Worm (Caenorhabditis elegans): Measurements from ENCODE around the gene fbxa-2.

The fbxa-2 gene

ce11 chrV:16271121-16271520, 1.7 kb upstream of the fbxa-2 start, which contains the start of gene T13F3.6:
Gene T13F3.6 (minus strand): TSS chrV:16271221.
- TF ChIP-seq pha-4 (tag; optimal IDR thresholded peaks at IDR 0.05) = no peak
- TF ChIP-seq fkh-10 (GFP tag; optimal IDR thresholded peaks at IDR 0.05) = no peak
- TF ChIP-seq daf-12 (tag; optimal IDR thresholded peaks at IDR 0.05) = no peak
- no peak for TF ChIP-seq ama-1 (optimal IDR thresholded peaks at IDR 0.05)
- no peak for TF ChIP-seq nhr-12 (tag; optimal IDR thresholded peaks at IDR 0.05)
- no peak for TF ChIP-seq nfya-1 (tag; optimal IDR thresholded peaks at IDR 0.05; ENCODE audit: insufficient read depth)
- TF ChIP-seq aly-2 (tag; optimal IDR thresholded peaks at IDR 0.05) = no peak
- TF ChIP-seq nhr-76 (tag; optimal IDR thresholded peaks at IDR 0.05) = no peak
- TF ChIP-seq ztf-4 (tag; optimal IDR thresholded peaks at IDR 0.05) = no peak
- TF ChIP-seq mml-1 (tag; optimal IDR thresholded peaks at IDR 0.05) = no peak
- no peak for TF ChIP-seq jun-1 (tag; optimal IDR thresholded peaks at IDR 0.05)
- no peak for TF ChIP-seq ztf-11 (tag; optimal IDR thresholded peaks at IDR 0.05)
- TF ChIP-seq lin-15B (tag; optimal IDR thresholded peaks at IDR 0.05) = no peak
- TF ChIP-seq fkh-2 (tag; optimal IDR thresholded peaks at IDR 0.05) = no peak
- no peak for TF ChIP-seq snpc-4 (tag; optimal IDR thresholded peaks at IDR 0.05)
- no peak for TF ChIP-seq nhr-23 (tag; optimal IDR thresholded peaks at IDR 0.05)
- TF ChIP-seq nhr-237 (tag; optimal IDR thresholded peaks at IDR 0.05) = no peak
- no peak for TF ChIP-seq nhr-77 (tag; optimal IDR thresholded peaks at IDR 0.05)
- TF ChIP-seq skn-1 (tag; optimal IDR thresholded peaks at IDR 0.05) = no peak
- TF ChIP-seq pqm-1 (tag; optimal IDR thresholded peaks at IDR 0.05) = no peak

- TF ChIP-seq nhr-77 (tag; optimal IDR thresholded peaks at IDR 0.05) (no peak), nhr-43 (tag; optimal IDR thresholded peaks at IDR 0.05; ENCODE audit: poor library complexity, severe bottlenecking) (no peak), pqm-1 (tag; optimal IDR thresholded peaks at IDR 0.05) (no peak), nfya-1 (tag; optimal IDR thresholded peaks at IDR 0.05; ENCODE audit: insufficient read depth) (no peak), lin-15B (tag; optimal IDR thresholded peaks at IDR 0.05) (no peak), nhr-11 (tag; optimal IDR thresholded peaks at IDR 0.05) (no peak), R02D3.7 (tag; optimal IDR thresholded peaks at IDR 0.05) (no peak), jun-1 (tag; optimal IDR thresholded peaks at IDR 0.05) (no peak), ZK546.5 (tag; optimal IDR thresholded peaks at IDR 0.05) (no peak), nhr-76 (tag; optimal IDR thresholded peaks at IDR 0.05) (no peak), mml-1 (tag; optimal IDR thresholded peaks at IDR 0.05) (no peak), elt-2 (tag; optimal IDR thresholded peaks at IDR 0.05) (no peak), snpc-4 (tag; optimal IDR thresholded peaks at IDR 0.05) (no peak), hmg-11 (tag; optimal IDR thresholded peaks at IDR 0.05) (no peak), zag-1 (tag; optimal IDR thresholded peaks at IDR 0.05) (no peak), fkh-2 (tag; optimal IDR thresholded peaks at IDR 0.05) (no peak), ceh-16 (tag; optimal IDR thresholded peaks at IDR 0.05) (no peak), tbx-2 (tag; optimal IDR thresholded peaks at IDR 0.05) (no peak)
Observed at ce11 chrV:16266514-16266913, 2.9 kb downstream of the fbxa-2 start, which contains the start of gene T13F3.4. Gene T13F3.4 (minus strand): TSS chrV:16266614.

ce11 chrV:16259684-16260083, 9.8 kb downstream of the fbxa-2 start, which contains the start of gene nhr-127:
Gene nhr-127 (plus strand): TSS chrV:16259984.
- TF ChIP-seq pha-4 (tag; optimal IDR thresholded peaks at IDR 0.05) (no peak), egl-27 (tag; optimal IDR thresholded peaks at IDR 0.05) (no peak), sea-2 (GFP tag; optimal IDR thresholded peaks at IDR 0.05) (no peak), mdl-1 (tag; optimal IDR thresholded peaks at IDR 0.05) (no peak)

ce11 chrV:16258142-16258541, 11.3 kb downstream of the fbxa-2 start, which contains the start of gene nhr-218:
Gene nhr-218 (plus strand): TSS chrV:16258442.
- TF ChIP-seq nhr-43 (tag; optimal IDR thresholded peaks at IDR 0.05; ENCODE audit: poor library complexity, severe bottlenecking) (no peak), aly-2 (tag; optimal IDR thresholded peaks at IDR 0.05) (no peak), nhr-23 (tag; optimal IDR thresholded peaks at IDR 0.05) (no peak), nhr-76 (tag; optimal IDR thresholded peaks at IDR 0.05) (no peak), fkh-10 (GFP tag; optimal IDR thresholded peaks at IDR 0.05) (no peak), egl-5 (tag; optimal IDR thresholded peaks at IDR 0.05) (no peak), nfya-1 (tag; optimal IDR thresholded peaks at IDR 0.05; ENCODE audit: insufficient read depth) (no peak), fos-1 (tag; optimal IDR thresholded peaks at IDR 0.05) (no peak), R02D3.7 (tag; optimal IDR thresholded peaks at IDR 0.05) (no peak), mdl-1 (tag; optimal IDR thresholded peaks at IDR 0.05) (no peak), unc-39 (tag; optimal IDR thresholded peaks at IDR 0.05) (no peak), hmg-11 (tag; optimal IDR thresholded peaks at IDR 0.05) (no peak), lsy-12 (tag; optimal IDR thresholded peaks at IDR 0.05) (no peak), ztf-4 (tag; optimal IDR thresholded peaks at IDR 0.05) (no peak), lin-39 (tag; optimal IDR thresholded peaks at IDR 0.05) (no peak), ceh-16 (tag; optimal IDR thresholded peaks at IDR 0.05) (no peak)
